Fruit fly (Drosophila melanogaster) whole organism, prepupa: ENCODE measurements around the gene CG9263.

Source experiments
- CG34406 ChIP-seq: fragments of 200-800 bp; sonication (Bioruptor generic); optimal IDR thresholded peaks from 3 replicates; lab custom pipeline; 2016; ENCODE audit warnings: missing biosample characterization, missing genetic modification characterization
- CG4318 ChIP-seq: fragments of 200-800 bp; sonication (Bioruptor generic); optimal IDR thresholded peaks from 3 replicates; lab custom pipeline; 2017; ENCODE audit warnings: missing biosample characterization, mild to moderate bottlenecking, missing genetic modification characterization
- CG7368 ChIP-seq: fragments of 200-800 bp; sonication (Bioruptor generic); optimal IDR thresholded peaks from 3 replicates; lab custom pipeline; 2016; ENCODE audit warnings: missing biosample characterization, missing genetic modification characterization
- Met ChIP-seq: fragments of 200-800 bp; sonication (Bioruptor generic); optimal IDR thresholded peaks from 3 replicates; lab custom pipeline; 2016; ENCODE audit warnings: missing biosample characterization, missing genetic modification characterization
- OdsH ChIP-seq: fragments of 200-800 bp; sonication (Bioruptor generic); optimal IDR thresholded peaks from 3 replicates; lab custom pipeline; 2016; ENCODE audit warnings: missing biosample characterization, missing genetic modification characterization
- ss ChIP-seq, 2 experiments: fragments of 200-800 bp; sonication (Bioruptor generic); optimal IDR thresholded peaks; 2 replicates in 1 of 2; 3 replicates in 1 of 2; lab custom pipeline; 2017 to 2018; ENCODE audit warnings: mild to moderate bottlenecking in 2 of 2, missing biosample characterization in 2 of 2, missing genetic modification characterization in 2 of 2, moderate library complexity in 1 of 2
- vri ChIP-seq: fragments of 200-800 bp; sonication (Bioruptor generic); optimal IDR thresholded peaks from 3 replicates; lab custom pipeline; 2016; ENCODE audit warnings: missing biosample characterization, mild to moderate bottlenecking, missing genetic modification characterization

Gene CG9263

dm6 chr2L:13497915-13498314 lies 44.5 kb downstream of the CG9263 start:
- no peak for TF ChIP-seq OdsH (GFP tag; lab: Kevin White, UChicago)
- no peak for TF ChIP-seq vri (GFP tag; lab: Kevin White, UChicago)
- TF ChIP-seq CG7368 (GFP tag; lab: Kevin White, UChicago): no peak
- no peak for TF ChIP-seq CG4318 (GFP tag; lab: Kevin White, UChicago)
- no peak for TF ChIP-seq CG34406
- no peak for TF ChIP-seq Met (GFP tag; lab: Kevin White, UChicago)
- no peak for TF ChIP-seq ss (GFP tag; optimal IDR thresholded peaks at IDR 0.05; lab: Kevin White, UChicago)
